Fruit fly (Drosophila melanogaster) whole organism, embryonic: ENCODE measurements around the gene CG10348.

ENCODE experiments used
- B-H2 ChIP-seq: fragments of 200-800 bp; sonication (Bioruptor generic); optimal IDR thresholded peaks from 2 replicates; lab custom pipeline; 2018; ENCODE audit warnings: missing biosample characterization, mild to moderate bottlenecking, missing genetic modification characterization
- CG10979 ChIP-seq: fragments of 200-800 bp; sonication (Bioruptor generic); optimal IDR thresholded peaks from 2 replicates; lab custom pipeline; 2018; ENCODE audit warnings: missing biosample characterization, mild to moderate bottlenecking, missing genetic modification characterization, moderate library complexity
- CG11398 ChIP-seq: fragments of 200-800 bp; sonication (Bioruptor generic); optimal IDR thresholded peaks from 2 replicates; lab custom pipeline; 2016; ENCODE audit warnings: missing biosample characterization, missing genetic modification characterization
- CG11696 ChIP-seq: fragments of 200-800 bp; sonication (Bioruptor generic); IDR thresholded peaks from 2 replicates; pipeline ENCODE4 v1.3.6; 2022; ENCODE audit warnings: missing biosample characterization, missing genetic modification characterization
- CG11723 ChIP-seq: fragments of 200-800 bp; sonication (Bioruptor generic); optimal IDR thresholded peaks from 2 replicates; lab custom pipeline; 2017; ENCODE audit warnings: missing biosample characterization, mild to moderate bottlenecking, missing genetic modification characterization
- CG12942 ChIP-seq: fragments of 200-800 bp; sonication (Bioruptor generic); optimal IDR thresholded peaks from 3 replicates; lab custom pipeline; 2016; ENCODE audit warnings: missing biosample characterization, missing genetic modification characterization
- CG13894 ChIP-seq: fragments of 200-800 bp; sonication (Bioruptor generic); optimal IDR thresholded peaks from 3 replicates; lab custom pipeline; 2018; ENCODE audit warnings: missing biosample characterization, mild to moderate bottlenecking, missing genetic modification characterization, moderate library complexity
- CG14965 ChIP-seq: fragments of 200-800 bp; sonication (Bioruptor generic); optimal IDR thresholded peaks from 2 replicates; lab custom pipeline; 2016; ENCODE audit warnings: missing biosample characterization, missing genetic modification characterization, borderline replicate concordance
- CG15696 ChIP-seq: fragments of 200-800 bp; sonication (Bioruptor generic); optimal IDR thresholded peaks from 2 replicates; lab custom pipeline; 2019; ENCODE audit warnings: missing biosample characterization, mild to moderate bottlenecking, missing genetic modification characterization, moderate library complexity
- CG16815 ChIP-seq: fragments of 200-800 bp; sonication (Bioruptor generic); optimal IDR thresholded peaks from 3 replicates; lab custom pipeline; 2017; ENCODE audit warnings: missing biosample characterization, mild to moderate bottlenecking, missing genetic modification characterization
- CG17568 ChIP-seq: fragments of 200-800 bp; sonication (Bioruptor generic); optimal IDR thresholded peaks from 2 replicates; lab custom pipeline; 2018; ENCODE audit warnings: missing biosample characterization, mild to moderate bottlenecking, missing genetic modification characterization, moderate library complexity
- CG18599 ChIP-seq: fragments of 200-800 bp; sonication (Bioruptor generic); optimal IDR thresholded peaks from 3 replicates; lab custom pipeline; 2017; ENCODE audit warnings: missing biosample characterization, missing genetic modification characterization, mild to moderate bottlenecking, moderate library complexity, missing genetic modification reagents
- CG18764 ChIP-seq: fragments of 200-800 bp; sonication (Bioruptor generic); optimal IDR thresholded peaks from 3 replicates; lab custom pipeline; 2016; ENCODE audit warnings: missing biosample characterization, missing genetic modification characterization
- CG30403 ChIP-seq: fragments of 200-800 bp; sonication (Bioruptor generic); optimal IDR thresholded peaks from 3 replicates; lab custom pipeline; 2016; ENCODE audit warnings: missing biosample characterization, missing genetic modification characterization
- CG32772 ChIP-seq: fragments of 200-800 bp; sonication (Bioruptor generic); IDR thresholded peaks from 2 replicates; pipeline ENCODE4 v1.3.6; 2022; ENCODE audit warnings: missing biosample characterization, missing genetic modification characterization
- CG33213 ChIP-seq: fragments of 200-800 bp; sonication (Bioruptor generic); optimal IDR thresholded peaks from 3 replicates; lab custom pipeline; 2016; ENCODE audit warnings: missing biosample characterization, missing genetic modification characterization
- CG6254 ChIP-seq: fragments of 200-800 bp; sonication (Bioruptor generic); optimal IDR thresholded peaks from 3 replicates; lab custom pipeline; 2017; ENCODE audit warnings: mild to moderate bottlenecking, missing biosample characterization, missing genetic modification reagents, missing genetic modification characterization
- CG6791 ChIP-seq: fragments of 200-800 bp; sonication (Bioruptor generic); IDR thresholded peaks from 3 replicates; pipeline ENCODE4 v1.3.6; 2022; ENCODE audit warnings: missing biosample characterization, missing genetic modification characterization; ENCODE audit not compliant: partially characterized antibody
- CG7357 ChIP-seq: fragments of 200-800 bp; sonication (Bioruptor generic); IDR thresholded peaks from 3 replicates; pipeline ENCODE4 v1.3.6; 2022; ENCODE audit warnings: missing biosample characterization, missing genetic modification characterization
- CG7786 ChIP-seq: fragments of 200-800 bp; sonication (Bioruptor generic); optimal IDR thresholded peaks from 2 replicates; lab custom pipeline; 2016; ENCODE audit warnings: missing biosample characterization, missing genetic modification characterization
- CG8089 ChIP-seq: fragments of 200-800 bp; sonication (Bioruptor generic); optimal IDR thresholded peaks from 3 replicates; lab custom pipeline; 2016; ENCODE audit warnings: missing biosample characterization, missing genetic modification characterization
- CG8388 ChIP-seq: fragments of 200-800 bp; sonication (Bioruptor generic); optimal IDR thresholded peaks from 2 replicates; lab custom pipeline; 2019; ENCODE audit warnings: missing biosample characterization, mild to moderate bottlenecking, missing genetic modification characterization, moderate library complexity
- CG9215 ChIP-seq: fragments of 200-800 bp; sonication (Bioruptor generic); IDR thresholded peaks from 2 replicates; pipeline ENCODE4 v1.3.6; 2022; ENCODE audit warnings: missing biosample characterization, missing genetic modification characterization
- Doc2 ChIP-seq: fragments of 200-800 bp; sonication (Bioruptor generic); IDR thresholded peaks from 2 replicates; pipeline ENCODE4 v1.3.6; 2022; ENCODE audit warnings: missing biosample characterization, missing genetic modification characterization
- Hr3 ChIP-seq: fragments of 200-800 bp; sonication (Bioruptor generic); optimal IDR thresholded peaks from 3 replicates; lab custom pipeline; 2016; ENCODE audit warnings: missing biosample characterization, missing genetic modification characterization
- MBD-R2 ChIP-seq: fragments of 200-800 bp; sonication (Bioruptor generic); IDR thresholded peaks from 2 replicates; pipeline ENCODE4 v1.3.6; 2022; ENCODE audit warnings: missing biosample characterization, missing genetic modification characterization
- Nf-YC ChIP-seq: fragments of 200-800 bp; optimal IDR thresholded peaks from 3 replicates; lab custom pipeline; 2019; ENCODE audit warnings: missing biosample characterization, mild to moderate bottlenecking, missing genetic modification characterization, moderate library complexity
- NfI ChIP-seq: fragments of 200-800 bp; sonication (Bioruptor generic); optimal IDR thresholded peaks from 3 replicates; lab custom pipeline; 2018; ENCODE audit warnings: missing biosample characterization, mild to moderate bottlenecking, missing genetic modification characterization, moderate library complexity
- PHDP ChIP-seq: fragments of 200-800 bp; sonication (Bioruptor generic); optimal IDR thresholded peaks from 3 replicates; lab custom pipeline; 2018; ENCODE audit warnings: missing biosample characterization, mild to moderate bottlenecking, missing genetic modification characterization, moderate library complexity
- Sox100B ChIP-seq: fragments of 200-800 bp; sonication (Bioruptor generic); optimal IDR thresholded peaks from 3 replicates; lab custom pipeline; 2018; ENCODE audit warnings: missing biosample characterization, mild to moderate bottlenecking, missing genetic modification characterization
- abd-A ChIP-seq: fragments of 200-800 bp; sonication (Bioruptor generic); optimal IDR thresholded peaks from 3 replicates; lab custom pipeline; 2019; ENCODE audit warnings: missing biosample characterization, mild to moderate bottlenecking, missing genetic modification characterization, moderate library complexity
- cato ChIP-seq: fragments of 200-800 bp; sonication (Bioruptor generic); optimal IDR thresholded peaks from 2 replicates; lab custom pipeline; 2016; ENCODE audit warnings: missing biosample characterization, missing genetic modification characterization, borderline replicate concordance
- crc ChIP-seq: fragments of 200-800 bp; sonication (Bioruptor generic); optimal IDR thresholded peaks from 2 replicates; lab custom pipeline; 2016; ENCODE audit warnings: missing biosample characterization, missing genetic modification characterization
- crp ChIP-seq, 2 experiments: fragments of 200-800 bp; sonication (Bioruptor generic); optimal IDR thresholded peaks; 2 replicates in 1 of 2; 3 replicates in 1 of 2; lab custom pipeline; 2017; ENCODE audit warnings: missing biosample characterization in 2 of 2, missing genetic modification characterization in 2 of 2, mild to moderate bottlenecking in 1 of 2, moderate library complexity in 1 of 2
- esg ChIP-seq: fragments of 200-800 bp; sonication (Bioruptor generic); conservative IDR thresholded peaks from 2 replicates; pipeline ENCODE4 v1.3.6; 2022; ENCODE audit warnings: missing biosample characterization, missing genetic modification characterization
- grn ChIP-seq: fragments of 200-800 bp; sonication (Bioruptor generic); optimal IDR thresholded peaks from 3 replicates; lab custom pipeline; 2017; ENCODE audit warnings: missing biosample characterization, missing genetic modification characterization
- kay ChIP-seq: fragments of 200-800 bp; sonication (Bioruptor generic); optimal IDR thresholded peaks from 2 replicates; lab custom pipeline; 2016; ENCODE audit warnings: missing biosample characterization, missing genetic modification characterization
- nmo ChIP-seq: fragments of 200-800 bp; sonication (Bioruptor generic); optimal IDR thresholded peaks from 2 replicates; lab custom pipeline; 2018; ENCODE audit warnings: missing biosample characterization, mild to moderate bottlenecking, missing genetic modification characterization, moderate library complexity
- onecut ChIP-seq: fragments of 200-800 bp; sonication (Bioruptor generic); IDR thresholded peaks from 2 replicates; pipeline ENCODE4 v1.3.6; 2022; ENCODE audit warnings: missing biosample characterization, missing genetic modification characterization
- peb ChIP-seq: fragments of 200-800 bp; sonication (Bioruptor generic); IDR thresholded peaks from 2 replicates; pipeline ENCODE4 v1.3.6; 2022; ENCODE audit warnings: missing biosample characterization, missing genetic modification characterization
- pho ChIP-seq: fragments of 200-800 bp; sonication (Bioruptor generic); optimal IDR thresholded peaks from 2 replicates; lab custom pipeline; 2016; ENCODE audit warnings: missing biosample characterization, missing genetic modification characterization
- pnt ChIP-seq: fragments of 200-800 bp; sonication (Bioruptor generic); optimal IDR thresholded peaks from 3 replicates; lab custom pipeline; 2016; ENCODE audit warnings: missing biosample characterization, missing genetic modification characterization
- ranshi ChIP-seq: fragments of 200-800 bp; sonication (Bioruptor generic); IDR thresholded peaks from 2 replicates; pipeline ENCODE4 v1.3.6; 2022; ENCODE audit warnings: missing biosample characterization, missing genetic modification characterization
- row ChIP-seq: fragments of 200-800 bp; sonication (Bioruptor generic); IDR thresholded peaks from 3 replicates; pipeline ENCODE4 v1.3.6; 2022; ENCODE audit warnings: missing biosample characterization, missing genetic modification characterization
- slp2 ChIP-seq: fragments of 200-800 bp; sonication (Bioruptor generic); optimal IDR thresholded peaks from 2 replicates; lab custom pipeline; 2016; ENCODE audit warnings: missing biosample characterization, missing genetic modification characterization
- sob ChIP-seq: fragments of 200-800 bp; sonication (Bioruptor generic); IDR thresholded peaks from 2 replicates; pipeline ENCODE4 v1.3.6; 2022; ENCODE audit warnings: missing biosample characterization, missing genetic modification characterization
- usp ChIP-seq: fragments of >200 bp; optimal IDR thresholded peaks from 2 replicates; lab custom pipeline; 2017; ENCODE audit warnings: missing biosample characterization, missing genetic modification characterization
- vfl ChIP-seq: fragments of 200-800 bp; sonication (Bioruptor generic); optimal IDR thresholded peaks from 2 replicates; lab custom pipeline; 2016; ENCODE audit warnings: missing biosample characterization, missing genetic modification characterization
- vnd ChIP-seq: fragments of 200-800 bp; sonication (Bioruptor generic); IDR thresholded peaks from 3 replicates; pipeline ENCODE4 v1.3.6; 2022; ENCODE audit warnings: missing biosample characterization, missing genetic modification characterization; ENCODE audit not compliant: partially characterized antibody
- wor ChIP-seq: fragments of 200-800 bp; sonication (Bioruptor generic); IDR thresholded peaks from 2 replicates; pipeline ENCODE4 v1.3.6; 2022; ENCODE audit warnings: missing biosample characterization, missing genetic modification characterization

Gene CG10348

dm6 chr2L:18665952-18666606, 66.2 kb downstream of the CG10348 start (continued):
- TF ChIP-seq crp (GFP tag; optimal IDR thresholded peaks at IDR 0.05; lab: Kevin White, UChicago) (no peak), NfI (GFP tag; lab: Kevin White, UChicago) (peak; percentile 57), sob (GFP tag; lab: Robert Waterston, UW) (peak; percentile 28; the same call in 1 of the 2 replicates), CG6254 (no peak), CG6791 (GFP tag; lab: Robert Waterston, UW) (peak; percentile 12; the same call in 1 of the 3 replicates), CG11696 (GFP tag; lab: Robert Waterston, UW) (0 out of 2 replicates have a peak, but pooled peaks have one; percentile 13), CG7357 (peak; percentile 29; the same call in 1 of the 3 replicates), CG12942 (GFP tag; lab: Kevin White, UChicago) (no peak), peb (GFP tag; lab: Robert Waterston, UW) (no peak), pho (GFP tag; lab: Kevin White, UChicago) (no peak), CG18764 (GFP tag; lab: Kevin White, UChicago) (peak; percentile 23), CG8388 (GFP tag; lab: Kevin White, UChicago) (no peak), CG7786 (GFP tag; lab: Kevin White, UChicago) (no peak), PHDP (tag; lab: Kevin White, UChicago) (no peak), vnd (GFP tag; lab: Robert Waterston, UW) (0 out of 3 replicates have a peak, but pooled peaks have one; percentile 25), vfl (GFP tag; lab: Kevin White, UChicago) (no peak), CG33213 (GFP tag; lab: Kevin White, UChicago) (peak; percentile 90), grn (GFP tag; lab: Kevin White, UChicago) (no peak), row (peak; percentile 52), Sox100B (no peak), nmo (GFP tag; lab: Kevin White, UChicago) (peak; percentile 53), CG17568 (GFP tag; lab: Kevin White, UChicago) (no peak), CG9215 (no peak), onecut (GFP tag; lab: Robert Waterston, UW) (no peak), CG11398 (GFP tag; lab: Kevin White, UChicago) (no peak), CG15696 (tag; lab: Kevin White, UChicago) (peak; percentile 52), CG30403 (GFP tag; lab: Kevin White, UChicago) (peak; percentile 60), wor (GFP tag; lab: Robert Waterston, UW) (no peak), CG10979 (tag; lab: Kevin White, UChicago) (peak; percentile 43), Hr3 (GFP tag; lab: Kevin White, UChicago) (peak; percentile 41), abd-A (tag; lab: Kevin White, UChicago) (no peak), Doc2 (GFP tag; lab: Robert Waterston, UW) (no peak), crc (no peak), CG16815 (GFP tag; lab: Kevin White, UChicago) (no peak), pnt (GFP tag; lab: Kevin White, UChicago) (peak; percentile 69), Nf-YC (tag; lab: Kevin White, UChicago) (no peak), B-H2 (GFP tag; lab: Kevin White, UChicago) (no peak), CG13894 (no peak), kay (GFP tag; lab: Kevin White, UChicago) (no peak), MBD-R2 (GFP tag; lab: Robert Waterston, UW) (peak; percentile 52), cato (GFP tag; lab: Kevin White, UChicago) (no peak), usp (GFP tag; lab: Kevin White, UChicago) (no peak), CG11723 (no peak), esg (no peak), CG8089 (GFP tag; lab: Kevin White, UChicago) (peak; percentile 30), CG32772 (GFP tag; lab: Robert Waterston, UW) (peak; percentile 59), slp2 (GFP tag; lab: Kevin White, UChicago) (peak; percentile 6), ranshi (GFP tag; lab: Robert Waterston, UW) (peak; percentile 26; the same call in 1 of the 2 replicates), CG18599 (GFP tag; lab: Kevin White, UChicago) (no peak), CG14965 (GFP tag; lab: Kevin White, UChicago) (no peak)
